Worm (Caenorhabditis elegans) whole organism, L4 larva: ENCODE data around the gene tnt-2.
A peak's percentile ranks its signal among the peaks of the same experiment; 100 is the strongest.

ENCODE experiments used
- F44E2.7 ChIP-seq: fragments of 200-800 bp; sonication (Bioruptor generic); IDR thresholded peaks from 2 replicates; pipeline ENCODE4 v2.1.2; 2022; ENCODE audit warnings: missing genetic modification characterization, missing compliant biosample characterization
- Y105C5A.15 ChIP-seq: fragments of 200-800 bp; sonication (Bioruptor generic); IDR thresholded peaks from 2 replicates; pipeline ENCODE4 v1.3.6; 2022; ENCODE audit warnings: missing genetic modification characterization, missing compliant biosample characterization
- Y5F2A.4 ChIP-seq: fragments of 200-800 bp; sonication (Bioruptor generic); optimal IDR thresholded peaks from 2 replicates; lab custom pipeline; 2018; ENCODE audit warnings: mild to moderate bottlenecking, missing genetic modification characterization, missing compliant biosample characterization
- ZK337.2 ChIP-seq: fragments of 200-800 bp; sonication (Bioruptor generic); IDR thresholded peaks from 2 replicates; pipeline ENCODE4 v1.3.6; 2022; ENCODE audit warnings: missing genetic modification reagents, missing genetic modification characterization, missing compliant biosample characterization
- ama-1 ChIP-seq: fragments of 150-350 bp; optimal IDR thresholded peaks from 2 replicates; lab custom pipeline; 2014; ENCODE audit warnings: inconsistent platforms, mixed read lengths
- cey-2 ChIP-seq: sonication (generic microtip); optimal IDR thresholded peaks from 3 replicates; lab custom pipeline; 2017; ENCODE audit warnings: missing genetic modification characterization, mild to moderate bottlenecking, missing compliant biosample characterization, antibody characterized with exemption, borderline replicate concordance; ENCODE audit not compliant: insufficient read depth
- ctbp-1 ChIP-seq: fragments of 200-800 bp; sonication (Bioruptor generic); IDR thresholded peaks from 2 replicates; pipeline ENCODE4 v1.3.6; 2022; ENCODE audit warnings: missing genetic modification reagents, missing genetic modification characterization, missing compliant biosample characterization
- daf-12 ChIP-seq: fragments of 150-350 bp; optimal IDR thresholded peaks from 2 replicates; lab custom pipeline; 2014; ENCODE audit warnings: missing biosample characterization, missing genetic modification reagents, missing genetic modification characterization
- daf-16 ChIP-seq, 3 experiments: sonication (generic microtip); optimal IDR thresholded peaks; 2 replicates each; lab custom pipeline; 2016 to 2017; ENCODE audit warnings: missing genetic modification characterization in 3 of 3, missing genetic modification reagents in 3 of 3, mild to moderate bottlenecking in 2 of 3, missing compliant biosample characterization in 2 of 3, missing biosample characterization in 1 of 3, moderate library complexity in 1 of 3
- dmd-6 ChIP-seq: fragments of 200-800 bp; sonication (Bioruptor generic); IDR thresholded peaks from 2 replicates; pipeline ENCODE4 v1.3.6; 2022; ENCODE audit warnings: missing genetic modification reagents, missing genetic modification characterization, missing compliant biosample characterization
- dmd-9 ChIP-seq: fragments of 200-800 bp; sonication (Bioruptor generic); IDR thresholded peaks from 2 replicates; pipeline ENCODE4 v1.3.6; 2022; ENCODE audit warnings: missing genetic modification reagents, missing genetic modification characterization, missing compliant biosample characterization
- dpl-1 ChIP-seq: fragments of 150-350 bp; optimal IDR thresholded peaks from 2 replicates; lab custom pipeline; 2014; ENCODE audit warnings: missing biosample characterization, missing genetic modification reagents, missing genetic modification characterization
- egl-43 ChIP-seq: fragments of 200-800 bp; sonication (Bioruptor generic); IDR thresholded peaks from 2 replicates; pipeline ENCODE4 v1.3.6; 2022; ENCODE audit warnings: missing genetic modification reagents, missing genetic modification characterization, missing compliant biosample characterization
- hlh-11 ChIP-seq: fragments of 200-800 bp; sonication (Bioruptor generic); optimal IDR thresholded peaks from 2 replicates; lab custom pipeline; 2018; ENCODE audit warnings: mild to moderate bottlenecking, missing genetic modification characterization, missing compliant biosample characterization
- hlh-30 ChIP-seq: sonication (generic microtip); optimal IDR thresholded peaks from 2 replicates; lab custom pipeline; 2017; ENCODE audit warnings: antibody characterized with exemption, mild to moderate bottlenecking, missing genetic modification characterization, missing compliant biosample characterization; ENCODE audit not compliant: insufficient read depth
- jun-1 ChIP-seq: fragments of 150-350 bp; optimal IDR thresholded peaks from 2 replicates; lab custom pipeline; 2014; ENCODE audit warnings: missing biosample characterization, missing genetic modification reagents, missing genetic modification characterization
- lim-7 ChIP-seq: fragments of 200-800 bp; sonication (Bioruptor generic); IDR thresholded peaks from 2 replicates; pipeline ENCODE4 v1.3.6; 2022; ENCODE audit warnings: missing genetic modification characterization, missing compliant biosample characterization
- lin-13 ChIP-seq: fragments of 150-350 bp; optimal IDR thresholded peaks from 2 replicates; lab custom pipeline; 2014; ENCODE audit warnings: missing biosample characterization, missing genetic modification reagents, missing genetic modification characterization
- lin-15B ChIP-seq: fragments of 150-350 bp; sonication (generic microtip); optimal IDR thresholded peaks from 3 replicates; lab custom pipeline; 2014; ENCODE audit warnings: missing biosample characterization, missing genetic modification characterization
- lir-3 ChIP-seq: sonication (generic microtip); optimal IDR thresholded peaks from 2 replicates; lab custom pipeline; 2016; ENCODE audit warnings: mild to moderate bottlenecking, missing genetic modification characterization, missing compliant biosample characterization
- lsy-2 ChIP-seq, 2 experiments: fragments of 150-350 bp in 1 of 2; sonication (generic microtip) in 1 of 2; optimal IDR thresholded peaks; 2 replicates each; lab custom pipeline; 2014 to 2017; ENCODE audit warnings: missing biosample characterization in 2 of 2, missing genetic modification characterization in 2 of 2
- mep-1 ChIP-seq: fragments of 150-350 bp; sonication (generic microtip); optimal IDR thresholded peaks from 3 replicates; lab custom pipeline; 2014; ENCODE audit warnings: missing biosample characterization, missing genetic modification characterization
- mes-2 ChIP-seq: sonication (generic microtip); optimal IDR thresholded peaks from 2 replicates; lab custom pipeline; 2016; ENCODE audit warnings: missing genotype, mild to moderate bottlenecking, missing genetic modification characterization, missing compliant biosample characterization; ENCODE audit not compliant: poor library complexity, severe bottlenecking
- mxl-3 ChIP-seq: fragments of 200-800 bp; sonication (Bioruptor generic); optimal IDR thresholded peaks from 2 replicates; lab custom pipeline; 2018; ENCODE audit warnings: mild to moderate bottlenecking, missing genetic modification characterization, missing compliant biosample characterization
- nhr-77 ChIP-seq: fragments of 150-350 bp; optimal IDR thresholded peaks from 2 replicates; lab custom pipeline; 2014; ENCODE audit warnings: missing biosample characterization, missing genetic modification characterization
- php-3 ChIP-seq: fragments of 200-800 bp; sonication (Bioruptor generic); IDR thresholded peaks from 2 replicates; pipeline ENCODE4 v1.3.6; 2022; ENCODE audit warnings: missing genetic modification reagents, missing genetic modification characterization, missing compliant biosample characterization
- pqm-1 ChIP-seq: sonication (generic microtip); optimal IDR thresholded peaks from 2 replicates; lab custom pipeline; 2017; ENCODE audit warnings: missing biosample characterization, missing genetic modification characterization
- set-16 ChIP-seq: fragments of 200-800 bp; sonication (Bioruptor generic); IDR thresholded peaks from 2 replicates; pipeline ENCODE4 v1.3.6; 2022; ENCODE audit warnings: missing genetic modification reagents, missing genetic modification characterization, missing compliant biosample characterization
- unc-39 ChIP-seq: sonication (generic microtip); optimal IDR thresholded peaks from 2 replicates; lab custom pipeline; 2017; ENCODE audit warnings: missing biosample characterization, missing genetic modification characterization
- zag-1 ChIP-seq: fragments of 150-350 bp; optimal IDR thresholded peaks from 2 replicates; lab custom pipeline; 2014; ENCODE audit warnings: missing biosample characterization, missing genetic modification characterization
- ztf-11 ChIP-seq: fragments of 150-350 bp; optimal IDR thresholded peaks from 2 replicates; lab custom pipeline; 2014; ENCODE audit warnings: missing biosample characterization, missing genetic modification characterization

The tnt-2 gene

DNA sequence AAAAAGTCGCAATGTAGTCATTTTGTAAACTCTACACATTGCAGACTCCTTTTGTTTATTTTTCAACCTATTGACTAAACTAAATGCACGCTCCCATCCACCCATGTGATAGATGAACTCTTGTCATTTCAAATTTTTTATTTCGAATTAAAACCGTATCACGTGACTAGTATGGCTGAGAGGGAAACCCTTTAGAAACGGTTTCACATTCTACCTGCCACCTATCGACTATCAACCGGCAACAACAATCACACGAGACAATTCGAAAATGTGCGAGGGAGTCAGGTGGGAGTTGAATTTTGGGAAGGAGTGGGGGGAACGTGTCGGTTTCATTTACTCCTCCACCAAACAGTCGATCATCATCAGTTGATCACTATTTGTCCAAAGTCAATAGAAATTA is 48.8 kb downstream of the tnt-2 start (continued):
- TF ChIP-seq lir-3 (tag; lab: Kevin White, UChicago) (no peak), hlh-11 (tag; lab: Kevin White, UChicago) (peak; percentile 81), pqm-1 (tag; lab: Kevin White, UChicago) (peak; percentile 29), ctbp-1 (no peak), dpl-1 (GFP tag; lab: Kevin White, UChicago) (peak; percentile 10), ZK337.2 (GFP tag; lab: Robert Waterston, UW) (no peak), unc-39 (no peak), lin-13 (GFP tag; lab: Kevin White, UChicago) (no peak), hlh-30 (tag; lab: Kevin White, UChicago) (peak; percentile 95), mep-1 (tag; lab: Kevin White, UChicago) (peak; percentile 53), daf-12 (tag; lab: Kevin White, UChicago) (no peak), php-3 (GFP tag; lab: Robert Waterston, UW) (peak; percentile 59), mes-2 (tag; lab: Kevin White, UChicago) (peak; percentile 12), cey-2 (tag; lab: Kevin White, UChicago) (no peak), ama-1 (lab: Kevin White, UChicago) (no peak), lsy-2 (tag; optimal IDR thresholded peaks at IDR 0.05; lab: Kevin White, UChicago) (peak in 1 of 2 experiments; percentile 12), egl-43 (GFP tag; lab: Robert Waterston, UW) (no peak), set-16 (GFP tag; lab: Robert Waterston, UW) (no peak), dmd-6 (peak; percentile 91), zag-1 (tag; lab: Kevin White, UChicago) (no peak), lin-15B (tag; lab: Kevin White, UChicago) (no peak), nhr-77 (tag; lab: Kevin White, UChicago) (peak; percentile 57), Y105C5A.15 (GFP tag; lab: Robert Waterston, UW) (no peak), Y5F2A.4 (GFP tag; lab: Kevin White, UChicago) (no peak), daf-16 (GFP tag; optimal IDR thresholded peaks at IDR 0.05; lab: Kevin White, UChicago) (no peak), daf-16 (tag; optimal IDR thresholded peaks at IDR 0.05; lab: Kevin White, UChicago) (peak; percentile 88), F44E2.7 (no peak), mxl-3 (GFP tag; lab: Kevin White, UChicago) (peak; percentile 72)

DNA sequence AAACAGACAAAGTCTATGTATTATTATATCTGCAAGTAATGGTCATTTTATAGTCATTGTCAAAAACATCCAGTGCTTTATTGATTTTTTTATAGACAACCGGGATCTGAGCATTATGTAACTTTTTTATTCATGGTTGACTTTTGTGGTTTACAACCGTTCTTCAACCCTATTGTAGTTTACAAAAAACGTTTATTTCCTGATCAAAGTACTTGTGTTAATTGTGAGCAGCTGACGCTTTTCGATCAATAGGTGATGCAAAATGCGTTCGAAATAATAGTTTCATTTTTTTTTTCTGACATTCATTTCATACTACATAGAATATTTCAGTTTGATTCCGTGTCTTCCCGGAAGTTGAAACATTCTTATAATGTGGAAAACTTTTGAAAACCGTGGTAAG is 50.6 kb downstream of the tnt-2 start, which contains the start of the genes K09E2.2 and K09E2.3:
TSS of gene K09E2.2 (plus strand) at position 301 of the 400 bp plus-strand sequence.
TSS of gene K09E2.3 (plus strand) at position 325 of the 400 bp plus-strand sequence.
- TF ChIP-seq hlh-11 (tag; lab: Kevin White, UChicago) (no peak), jun-1 (tag; lab: Kevin White, UChicago) (no peak), dmd-9 (no peak), ztf-11 (tag; lab: Kevin White, UChicago) (no peak), F44E2.7 (no peak), lim-7 (GFP tag; lab: Robert Waterston, UW) (no peak), unc-39 (no peak), lin-15B (tag; lab: Kevin White, UChicago) (no peak)
